Worm (Caenorhabditis elegans) whole organism, early embryonic: ENCODE results near the gene Y11D7A.5.
"Not testable (repeated sequence)": the region's sequence is repeated elsewhere in the genome, so short reads cannot be mapped to it uniquely, and the experiment has no call there.

Source experiments
- B0310.2 ChIP-seq: sonication (generic microtip); optimal IDR thresholded peaks from 2 replicates; lab custom pipeline; 2016; ENCODE audit warnings: mild to moderate bottlenecking, missing genetic modification characterization, missing compliant biosample characterization
- F13C5.2 ChIP-seq: sonication (generic microtip); optimal IDR thresholded peaks from 2 replicates; lab custom pipeline; 2017; ENCODE audit warnings: mild to moderate bottlenecking, missing genetic modification characterization, inconsistent platforms, missing compliant biosample characterization
- aly-1 ChIP-seq: sonication (generic microtip); optimal IDR thresholded peaks from 2 replicates; lab custom pipeline; 2016; ENCODE audit warnings: missing genetic modification characterization, missing compliant biosample characterization
- ama-1 ChIP-seq: fragments of 150-350 bp; optimal IDR thresholded peaks from 2 replicates; lab custom pipeline; 2014
- ceh-13 ChIP-seq: fragments of 200-800 bp; sonication (Bioruptor generic); optimal IDR thresholded peaks from 2 replicates; lab custom pipeline; 2018; ENCODE audit warnings: mild to moderate bottlenecking, missing genetic modification characterization, missing compliant biosample characterization
- ceh-36 ChIP-seq: sonication (generic microtip); optimal IDR thresholded peaks from 2 replicates; lab custom pipeline; 2016; ENCODE audit warnings: missing genetic modification characterization, inconsistent platforms, missing compliant biosample characterization
- ets-7 ChIP-seq: sonication (generic microtip); optimal IDR thresholded peaks from 2 replicates; lab custom pipeline; 2016; ENCODE audit warnings: missing genotype, missing genetic modification characterization, missing compliant biosample characterization
- flt-1 ChIP-seq: fragments of 200-800 bp; sonication (Bioruptor generic); IDR thresholded peaks from 2 replicates; pipeline ENCODE4 v1.3.6; 2022; ENCODE audit warnings: missing genetic modification characterization, missing compliant biosample characterization
- hmbx-1 ChIP-seq: sonication (generic microtip); optimal IDR thresholded peaks from 2 replicates; lab custom pipeline; 2016; ENCODE audit warnings: mild to moderate bottlenecking, missing genetic modification characterization, missing compliant biosample characterization
- hmg-4 ChIP-seq: fragments of 200-800 bp; sonication (Bioruptor generic); optimal IDR thresholded peaks from 2 replicates; lab custom pipeline; 2018; ENCODE audit warnings: mild to moderate bottlenecking, missing genetic modification characterization, missing compliant biosample characterization
- hnd-1 ChIP-seq: sonication (generic microtip); optimal IDR thresholded peaks from 2 replicates; lab custom pipeline; 2016; ENCODE audit warnings: missing genetic modification characterization, missing compliant biosample characterization
- pes-1 ChIP-seq: fragments of 200-800 bp; sonication (Bioruptor generic); IDR thresholded peaks from 2 replicates; pipeline ENCODE4 v1.3.6; 2022; ENCODE audit warnings: missing genetic modification reagents, missing genetic modification characterization, missing compliant biosample characterization
- scrt-1 ChIP-seq: fragments of 200-800 bp; sonication (Bioruptor generic); IDR thresholded peaks from 2 replicates; pipeline ENCODE4 v1.3.6; 2022; ENCODE audit warnings: missing genetic modification characterization, missing compliant biosample characterization
- sea-1 ChIP-seq: fragments of 200-800 bp; sonication (Bioruptor generic); conservative IDR thresholded peaks from 2 replicates; pipeline ENCODE4 v1.3.6; 2022; ENCODE audit warnings: missing genetic modification characterization, missing compliant biosample characterization
- tbx-11 ChIP-seq: fragments of 200-800 bp; sonication (Bioruptor generic); IDR thresholded peaks from 2 replicates; pipeline ENCODE4 v1.3.6; 2022; ENCODE audit warnings: missing genetic modification characterization, missing compliant biosample characterization
- tbx-37 ChIP-seq: fragments of 200-800 bp; sonication (Bioruptor generic); conservative IDR thresholded peaks from 2 replicates; pipeline ENCODE4 v1.3.6; 2022; ENCODE audit warnings: missing genetic modification reagents, missing genetic modification characterization, missing compliant biosample characterization
- tra-4 ChIP-seq: sonication (generic microtip); optimal IDR thresholded peaks from 2 replicates; lab custom pipeline; 2017; ENCODE audit warnings: missing genetic modification characterization, missing compliant biosample characterization

Y11D7A.5 gene

ce11 chrIV:9245423-9245822 lies at the start of gene Y11D7A.5:
Gene Y11D7A.5, minus strand, starts transcription at chrIV:9245523.
- TF ChIP-seq ama-1 (lab: Kevin White, UChicago), result no peak

ce11 chrIV:9293825-9294224 lies 48.5 kb upstream of the Y11D7A.5 start, which contains the start of gene nhr-264:
Gene nhr-264, minus strand, starts transcription at chrIV:9293925.
- TF ChIP-seq hnd-1 (tag; lab: Kevin White, UChicago); scrt-1 (GFP tag; lab: Robert Waterston, UW); ceh-13 (GFP tag; lab: Kevin White, UChicago): not testable (repeated sequence)

ce11 chrIV:9289635-9290034 lies 44.3 kb upstream of the Y11D7A.5 start:
- TF ChIP-seq aly-1 (tag; lab: Kevin White, UChicago) (no peak), ets-7 (tag; lab: Kevin White, UChicago) (no peak), hmg-4 (GFP tag; lab: Kevin White, UChicago) (no peak), tbx-37 (no peak), flt-1 (GFP tag; lab: Robert Waterston, UW) (no peak), scrt-1 (GFP tag; lab: Robert Waterston, UW) (no peak), tbx-11 (no peak), tra-4 (tag; lab: Kevin White, UChicago) (no peak), sea-1 (GFP tag; lab: Robert Waterston, UW) (no peak), hnd-1 (tag; lab: Kevin White, UChicago) (no peak), hmbx-1 (tag; lab: Kevin White, UChicago) (no peak), ceh-13 (GFP tag; lab: Kevin White, UChicago) (no peak), pes-1 (GFP tag; lab: Robert Waterston, UW) (no peak), ceh-36 (tag; lab: Kevin White, UChicago) (no peak), F13C5.2 (tag; lab: Kevin White, UChicago) (no peak), ama-1 (lab: Kevin White, UChicago) (no peak), B0310.2 (tag; lab: Kevin White, UChicago) (no peak)

- not testable (repeated sequence) for TF ChIP-seq flt-1 (GFP tag; lab: Robert Waterston, UW); hmg-4 (GFP tag; lab: Kevin White, UChicago); scrt-1 (GFP tag; lab: Robert Waterston, UW)
Measured at ce11 chrIV:9286305-9286704, 41.0 kb upstream of the Y11D7A.5 start, which contains the start of gene nhr-267. Gene nhr-267, minus strand, starts transcription at chrIV:9286405.

DNA sequence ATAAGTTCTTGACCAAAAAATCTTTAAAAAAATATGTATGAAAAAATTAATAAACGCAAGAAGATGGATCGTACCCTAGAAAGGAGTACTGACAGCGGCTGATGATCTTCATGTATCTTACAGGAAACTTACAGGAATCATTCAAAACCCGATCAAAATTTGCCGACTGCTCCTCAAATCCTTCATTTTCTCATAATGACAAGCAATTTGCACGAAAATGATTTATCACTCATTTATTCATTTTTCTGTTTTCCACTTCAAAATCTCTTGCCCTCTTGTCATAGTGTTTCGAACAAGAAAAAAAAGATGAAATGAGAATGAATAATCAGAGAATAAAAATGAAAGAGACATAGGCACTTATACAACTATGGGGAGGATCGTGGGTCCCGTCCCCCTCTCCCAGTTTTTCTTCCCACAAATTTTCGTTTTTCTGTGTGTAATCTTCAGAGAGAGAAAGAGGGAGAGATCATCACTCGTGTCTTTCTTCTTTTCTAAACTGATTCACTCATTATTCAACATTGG lies 28.7 kb upstream of the Y11D7A.5 start, which contains the start of gene nmy-3:
Gene nmy-3 (plus strand): TSS at position 472 of the 522 bp plus-strand sequence.
- TF ChIP-seq F13C5.2 (tag; lab: Kevin White, UChicago) (no peak), ceh-13 (GFP tag; lab: Kevin White, UChicago) (no peak), hnd-1 (tag; lab: Kevin White, UChicago) (no peak), ama-1 (lab: Kevin White, UChicago) (no peak), flt-1 (GFP tag; lab: Robert Waterston, UW) (no peak), tbx-11 (no peak), ceh-36 (tag; lab: Kevin White, UChicago) (no peak), B0310.2 (tag; lab: Kevin White, UChicago) (no peak), scrt-1 (GFP tag; lab: Robert Waterston, UW) (no peak)

DNA sequence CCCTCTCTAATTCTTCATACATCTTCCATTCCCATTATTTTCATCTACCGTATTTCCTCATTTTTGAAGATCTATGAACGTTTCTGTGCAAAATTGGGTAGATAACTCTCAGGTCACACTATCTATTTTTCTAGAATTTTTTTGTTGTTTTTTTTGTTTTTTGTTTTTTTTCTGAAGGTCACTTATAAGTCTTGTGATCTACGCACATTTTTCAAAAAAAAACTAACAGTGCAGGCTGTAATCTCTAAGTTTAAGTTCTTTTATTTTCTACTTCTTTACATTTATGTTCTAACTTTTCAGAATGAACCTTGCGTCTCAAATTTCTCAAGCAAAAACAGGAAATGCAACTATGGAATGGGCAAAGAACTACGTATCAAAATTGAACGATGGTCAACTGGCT lies 24.5 kb upstream of the Y11D7A.5 start, which contains the start of gene flh-3:
Gene flh-3 (plus strand): TSS at position 301 of the 400 bp plus-strand sequence.
- no peak for TF ChIP-seq scrt-1 (GFP tag; lab: Robert Waterston, UW)
- TF ChIP-seq hnd-1 (tag; lab: Kevin White, UChicago), result no peak
- TF ChIP-seq pes-1 (GFP tag; lab: Robert Waterston, UW), result no peak
- TF ChIP-seq hmbx-1 (tag; lab: Kevin White, UChicago), result no peak
- TF ChIP-seq B0310.2 (tag; lab: Kevin White, UChicago), result no peak
- no peak for TF ChIP-seq tra-4 (tag; lab: Kevin White, UChicago)
- no peak for TF ChIP-seq ets-7 (tag; lab: Kevin White, UChicago)
- TF ChIP-seq ama-1 (lab: Kevin White, UChicago), result no peak

- TF ChIP-seq ama-1 (lab: Kevin White, UChicago) (no peak), scrt-1 (GFP tag; lab: Robert Waterston, UW) (peak; percentile 67; the same call in 1 of the 2 replicates), flt-1 (GFP tag; lab: Robert Waterston, UW) (peak; percentile 58), hmbx-1 (tag; lab: Kevin White, UChicago) (no peak), B0310.2 (tag; lab: Kevin White, UChicago) (no peak), aly-1 (tag; lab: Kevin White, UChicago) (peak; percentile 77)
Measured at ce11 chrIV:9268916-9269315, 23.6 kb upstream of the Y11D7A.5 start.

DNA sequence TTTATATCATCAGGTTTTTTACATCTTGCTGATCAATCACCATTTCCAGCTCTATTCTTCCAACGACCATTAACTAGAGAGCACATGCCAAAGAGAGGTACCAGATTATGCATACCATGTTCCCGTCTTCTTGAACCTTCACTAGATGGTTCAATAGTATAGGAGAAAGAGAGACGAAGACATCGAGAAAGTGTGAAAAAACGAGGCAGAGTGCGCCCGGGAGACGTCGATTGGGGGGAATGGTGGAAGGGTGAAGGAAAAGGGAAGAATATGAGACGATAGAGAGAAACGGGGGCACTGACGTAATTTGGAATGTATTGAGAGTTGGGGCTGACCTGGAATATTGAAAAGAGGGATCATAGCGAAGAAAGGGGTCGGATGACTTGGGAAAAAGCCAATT lies 22.3 kb upstream of the Y11D7A.5 start:
- TF ChIP-seq hnd-1 (tag; lab: Kevin White, UChicago) (no peak), B0310.2 (tag; lab: Kevin White, UChicago) (no peak), sea-1 (GFP tag; lab: Robert Waterston, UW) (no peak), pes-1 (GFP tag; lab: Robert Waterston, UW) (0 out of 2 replicates have a peak, but pooled peaks have one; percentile 13), tbx-11 (no peak), ama-1 (lab: Kevin White, UChicago) (no peak), hmg-4 (GFP tag; lab: Kevin White, UChicago) (peak; percentile 72), F13C5.2 (tag; lab: Kevin White, UChicago) (no peak), scrt-1 (GFP tag; lab: Robert Waterston, UW) (no peak), aly-1 (tag; lab: Kevin White, UChicago) (no peak), ceh-13 (GFP tag; lab: Kevin White, UChicago) (no peak), tra-4 (tag; lab: Kevin White, UChicago) (no peak), hmbx-1 (tag; lab: Kevin White, UChicago) (no peak), flt-1 (GFP tag; lab: Robert Waterston, UW) (no peak)
